Worm (Caenorhabditis elegans): ENCODE results near the gene twk-22.

The twk-22 gene

ce11 chrX:16265636-16266384, 40.5 kb upstream of the twk-22 start, which contains the start of gene mua-6:
mua-6 (minus strand) TSS chrX:16265686.
- TF ChIP-seq nhr-43 (tag; optimal IDR thresholded peaks at IDR 0.05; ENCODE audit: poor library complexity, severe bottlenecking) (peak; percentile 3), ama-1 (optimal IDR thresholded peaks at IDR 0.05) (no peak)

DNA sequence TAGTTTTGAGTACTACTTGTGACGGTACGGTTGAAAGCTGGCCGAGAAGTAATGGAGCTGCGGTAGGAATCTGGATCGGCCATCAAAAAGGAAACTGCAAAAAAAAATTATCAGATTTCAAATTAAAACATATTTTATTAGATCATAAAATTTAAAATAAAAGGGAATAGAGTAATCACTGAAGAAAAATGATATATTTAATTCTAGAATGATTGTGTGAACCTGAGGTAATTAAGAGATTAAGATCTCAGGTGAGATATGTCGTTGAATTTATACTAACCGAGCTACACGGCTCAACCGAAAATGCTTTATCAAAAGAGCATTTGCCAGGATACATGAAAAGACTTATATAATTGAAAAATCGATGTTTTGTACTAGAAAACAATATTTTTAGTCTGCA, 36.3 kb upstream of the twk-22 start, which contains the start of gene ifa-3:
ifa-3 (minus strand) TSS at position 101 of the 400 bp plus-strand sequence.
- TF ChIP-seq egl-5 (tag; optimal IDR thresholded peaks at IDR 0.05) (no peak), nhr-11 (tag; optimal IDR thresholded peaks at IDR 0.05) (no peak), elt-1 (tag; optimal IDR thresholded peaks at IDR 0.05) (no peak), pha-4 (tag; optimal IDR thresholded peaks at IDR 0.05) (no peak), nhr-25 (tag; optimal IDR thresholded peaks at IDR 0.05) (no peak), fos-1 (tag; optimal IDR thresholded peaks at IDR 0.05) (no peak), ceh-82 (tag; optimal IDR thresholded peaks at IDR 0.05) (no peak), lin-39 (tag; optimal IDR thresholded peaks at IDR 0.05) (no peak), R02D3.7 (tag; optimal IDR thresholded peaks at IDR 0.05) (no peak), hmg-11 (tag; optimal IDR thresholded peaks at IDR 0.05) (no peak), nhr-67 (tag; optimal IDR thresholded peaks at IDR 0.05) (no peak), nhr-237 (tag; optimal IDR thresholded peaks at IDR 0.05) (no peak), elt-2 (tag; optimal IDR thresholded peaks at IDR 0.05) (no peak), daf-12 (tag; optimal IDR thresholded peaks at IDR 0.05) (no peak), ceh-28 (tag; optimal IDR thresholded peaks at IDR 0.05) (no peak)

DNA sequence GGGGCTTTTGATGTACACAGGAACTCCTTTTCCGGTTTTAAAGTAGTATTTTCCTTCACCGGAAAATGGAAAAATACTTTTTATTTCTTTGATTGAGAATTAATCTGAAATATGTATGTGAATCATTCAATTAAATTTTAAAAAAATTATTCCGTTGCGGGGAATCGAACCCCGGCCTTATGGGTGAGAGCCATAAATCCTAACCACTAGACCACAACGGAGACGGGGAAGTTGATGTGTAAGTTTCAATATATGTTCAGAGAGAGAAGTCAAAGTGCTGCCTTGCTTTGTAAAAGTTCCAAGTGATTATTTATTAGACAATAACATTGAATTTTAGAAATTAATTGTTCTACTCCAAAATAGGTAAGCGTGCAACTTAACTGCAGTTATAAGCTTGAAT, 35.1 kb upstream of the twk-22 start:
- no peak for TF ChIP-seq tbx-2 (tag; optimal IDR thresholded peaks at IDR 0.05)
- no peak for TF ChIP-seq lsy-12 (tag; optimal IDR thresholded peaks at IDR 0.05)
- no peak for TF ChIP-seq ceh-82 (tag; optimal IDR thresholded peaks at IDR 0.05)
- TF ChIP-seq aly-2 (tag; optimal IDR thresholded peaks at IDR 0.05), result no peak
- no peak for TF ChIP-seq hmg-11 (tag; optimal IDR thresholded peaks at IDR 0.05)
- no peak for TF ChIP-seq ceh-28 (tag; optimal IDR thresholded peaks at IDR 0.05)
- no peak for TF ChIP-seq unc-62 (GFP tag; optimal IDR thresholded peaks at IDR 0.05)
- no peak for TF ChIP-seq zag-1 (tag; optimal IDR thresholded peaks at IDR 0.05)
- peak in 1 of 3 experiments; percentile 22 for TF ChIP-seq elt-3 (tag; optimal IDR thresholded peaks at IDR 0.05)
- no peak for TF ChIP-seq nhr-11 (tag; optimal IDR thresholded peaks at IDR 0.05)
- TF ChIP-seq pha-4 (tag; optimal IDR thresholded peaks at IDR 0.05), result no peak
- no peak for TF ChIP-seq ZK546.5 (tag; optimal IDR thresholded peaks at IDR 0.05)
- TF ChIP-seq ceh-9 (tag; optimal IDR thresholded peaks at IDR 0.05), result no peak
- TF ChIP-seq fkh-2 (tag; optimal IDR thresholded peaks at IDR 0.05), result no peak
- no peak for TF ChIP-seq mml-1 (tag; optimal IDR thresholded peaks at IDR 0.05)
- TF ChIP-seq nhr-25 (tag; optimal IDR thresholded peaks at IDR 0.05), result no peak
- no peak for TF ChIP-seq pqm-1 (tag; optimal IDR thresholded peaks at IDR 0.05)
- TF ChIP-seq elt-1 (tag; optimal IDR thresholded peaks at IDR 0.05), result no peak
- TF ChIP-seq nhr-28 (tag; optimal IDR thresholded peaks at IDR 0.05), result no peak
- no peak for TF ChIP-seq lin-39 (tag; optimal IDR thresholded peaks at IDR 0.05)
- no peak for TF ChIP-seq ceh-16 (tag; optimal IDR thresholded peaks at IDR 0.05)
- no peak for TF ChIP-seq daf-12 (tag; optimal IDR thresholded peaks at IDR 0.05)
- TF ChIP-seq nfya-1 (tag; optimal IDR thresholded peaks at IDR 0.05; ENCODE audit: insufficient read depth), result peak; percentile 19
- peak; percentile 6 for TF ChIP-seq nhr-23 (tag; optimal IDR thresholded peaks at IDR 0.05)
- TF ChIP-seq nhr-67 (tag; optimal IDR thresholded peaks at IDR 0.05), result no peak
- no peak for TF ChIP-seq eor-1 (tag; optimal IDR thresholded peaks at IDR 0.05)
- no peak for TF ChIP-seq fos-1 (tag; optimal IDR thresholded peaks at IDR 0.05)
- TF ChIP-seq unc-39 (tag; optimal IDR thresholded peaks at IDR 0.05), result no peak
- TF ChIP-seq nhr-237 (tag; optimal IDR thresholded peaks at IDR 0.05), result no peak
- TF ChIP-seq ama-1 (optimal IDR thresholded peaks at IDR 0.05), result no peak
- TF ChIP-seq nhr-76 (tag; optimal IDR thresholded peaks at IDR 0.05), result no peak
- TF ChIP-seq ztf-4 (tag; optimal IDR thresholded peaks at IDR 0.05), result no peak
- TF ChIP-seq sea-2 (GFP tag; optimal IDR thresholded peaks at IDR 0.05), result no peak
- TF ChIP-seq nhr-77 (tag; optimal IDR thresholded peaks at IDR 0.05), result peak; percentile 26
- TF ChIP-seq ztf-11 (tag; optimal IDR thresholded peaks at IDR 0.05), result no peak
- no peak for TF ChIP-seq mdl-1 (tag; optimal IDR thresholded peaks at IDR 0.05)
- no peak for TF ChIP-seq R02D3.7 (tag; optimal IDR thresholded peaks at IDR 0.05)
- TF ChIP-seq egl-27 (tag; optimal IDR thresholded peaks at IDR 0.05), result peak; percentile 14
- no peak for TF ChIP-seq skn-1 (tag; optimal IDR thresholded peaks at IDR 0.05)
- TF ChIP-seq snpc-4 (tag; optimal IDR thresholded peaks at IDR 0.05), result peak; percentile 21
- no peak for TF ChIP-seq egl-5 (tag; optimal IDR thresholded peaks at IDR 0.05)
- TF ChIP-seq lin-15B (tag; optimal IDR thresholded peaks at IDR 0.05), result no peak
- TF ChIP-seq nhr-12 (tag; optimal IDR thresholded peaks at IDR 0.05), result no peak
- TF ChIP-seq fkh-10 (GFP tag; optimal IDR thresholded peaks at IDR 0.05), result no peak
- peak; percentile 38 for TF ChIP-seq nhr-43 (tag; optimal IDR thresholded peaks at IDR 0.05; ENCODE audit: poor library complexity, severe bottlenecking)
- TF ChIP-seq jun-1 (tag; optimal IDR thresholded peaks at IDR 0.05), result peak; percentile 10
- peak; percentile 7 for TF ChIP-seq elt-2 (tag; optimal IDR thresholded peaks at IDR 0.05)

Measured in whole organism, L3 larva.